Fruit fly (Drosophila melanogaster) S2 (cell line): Measurements from ENCODE around the gene CG43880.

Experiments used
- CG8478 ChIP-seq: fragments of >200 bp; optimal IDR thresholded peaks from 2 replicates; lab custom pipeline; 2018
- CTCF ChIP-seq, 2 experiments: fragments of >200 bp; optimal IDR thresholded peaks; 2 replicates each; lab custom pipeline; 2018

dm6 chr3L:7953728-7954127 lies 7.6 kb upstream of the CG43880 start:
- TF ChIP-seq CTCF (optimal IDR thresholded peaks at IDR 0.05; lab: Kevin White, UChicago) (no peak), CG8478 (lab: Kevin White, UChicago) (no peak)
